Worm (Caenorhabditis elegans) whole organism, mixed stage, embryonic: Measurements from ENCODE around the gene degl-2.
A peak's percentile ranks its signal among the peaks of the same experiment; 100 is the strongest.

Experiments used
- M03D4.4 ChIP-seq: sonication (generic microtip); optimal IDR thresholded peaks from 2 replicates; lab custom pipeline; 2017; ENCODE audit warnings: mild to moderate bottlenecking, missing genetic modification characterization, missing compliant biosample characterization
- bed-3 ChIP-seq: fragments of 200-800 bp; sonication (Bioruptor generic); optimal IDR thresholded peaks from 3 replicates; lab custom pipeline; 2018; ENCODE audit warnings: mild to moderate bottlenecking, missing genetic modification characterization, moderate library complexity, missing compliant biosample characterization
- blmp-1 ChIP-seq: fragments of 150-350 bp; optimal IDR thresholded peaks from 2 replicates; lab custom pipeline; 2014; ENCODE audit warnings: missing biosample characterization, missing genetic modification characterization
- ceh-39 ChIP-seq: fragments of 150-350 bp; optimal IDR thresholded peaks from 2 replicates; lab custom pipeline; 2014; ENCODE audit warnings: missing biosample characterization, missing genetic modification characterization
- ceh-43 ChIP-seq: fragments of 200-800 bp; sonication (Bioruptor generic); optimal IDR thresholded peaks from 2 replicates; lab custom pipeline; 2018; ENCODE audit warnings: mild to moderate bottlenecking, missing genetic modification characterization, moderate library complexity, missing compliant biosample characterization
- ceh-83 ChIP-seq: fragments of 200-800 bp; sonication (Bioruptor generic); optimal IDR thresholded peaks from 2 replicates; lab custom pipeline; 2018; ENCODE audit warnings: mild to moderate bottlenecking, missing genetic modification characterization, missing compliant biosample characterization
- ces-1 ChIP-seq: fragments of 150-350 bp; optimal IDR thresholded peaks from 2 replicates; lab custom pipeline; 2014; ENCODE audit warnings: missing biosample characterization, missing genetic modification reagents, missing genetic modification characterization
- cnd-1 ChIP-seq: fragments of 200-800 bp; sonication (Bioruptor generic); optimal IDR thresholded peaks from 2 replicates; lab custom pipeline; 2018; ENCODE audit warnings: mild to moderate bottlenecking, missing genetic modification characterization, missing compliant biosample characterization
- drap-1 ChIP-seq: fragments of 200-800 bp; sonication (Bioruptor generic); optimal IDR thresholded peaks from 3 replicates; lab custom pipeline; 2018; ENCODE audit warnings: mild to moderate bottlenecking, missing genetic modification characterization, missing compliant biosample characterization
- elt-1 ChIP-seq: sonication (generic microtip); optimal IDR thresholded peaks from 2 replicates; lab custom pipeline; 2017; ENCODE audit warnings: missing genetic modification characterization, mild to moderate bottlenecking, missing compliant biosample characterization, antibody characterized with exemption, moderate library complexity, borderline replicate concordance; ENCODE audit not compliant: insufficient read depth
- flh-1 ChIP-seq: fragments of 200-800 bp; sonication (Bioruptor generic); optimal IDR thresholded peaks from 2 replicates; lab custom pipeline; 2018; ENCODE audit warnings: mild to moderate bottlenecking, missing genetic modification characterization, moderate library complexity, missing compliant biosample characterization
- hlh-1 ChIP-seq: fragments of 150-350 bp; optimal IDR thresholded peaks from 2 replicates; lab custom pipeline; 2014; ENCODE audit warnings: missing biosample characterization, missing genetic modification reagents, missing genetic modification characterization
- lin-13 ChIP-seq: fragments of 150-350 bp; optimal IDR thresholded peaks from 2 replicates; lab custom pipeline; 2014; ENCODE audit warnings: missing biosample characterization, missing genetic modification characterization
- lsy-2 ChIP-seq: fragments of 150-350 bp; optimal IDR thresholded peaks from 2 replicates; lab custom pipeline; 2014; ENCODE audit warnings: missing biosample characterization, missing genetic modification characterization
- mab-5 ChIP-seq: fragments of 150-350 bp; optimal IDR thresholded peaks from 2 replicates; lab custom pipeline; 2014; ENCODE audit warnings: missing biosample characterization, missing genetic modification characterization
- mep-1 ChIP-seq: fragments of 150-350 bp; optimal IDR thresholded peaks from 2 replicates; lab custom pipeline; 2017; ENCODE audit warnings: missing biosample characterization, missing genetic modification reagents, missing genetic modification characterization, inconsistent platforms
- mls-2 ChIP-seq: sonication (generic microtip); optimal IDR thresholded peaks from 2 replicates; lab custom pipeline; 2016; ENCODE audit warnings: mild to moderate bottlenecking, missing genetic modification characterization, moderate library complexity, missing compliant biosample characterization
- nhr-2 ChIP-seq: fragments of 150-350 bp; optimal IDR thresholded peaks from 2 replicates; lab custom pipeline; 2014; ENCODE audit warnings: missing biosample characterization, missing genetic modification characterization
- nhr-28 ChIP-seq: fragments of 150-350 bp; optimal IDR thresholded peaks from 2 replicates; lab custom pipeline; 2014; ENCODE audit warnings: missing biosample characterization, missing genetic modification characterization
- nhr-76 ChIP-seq: sonication (generic microtip); optimal IDR thresholded peaks from 2 replicates; lab custom pipeline; 2017; ENCODE audit warnings: missing biosample characterization, missing genetic modification characterization
- pha-4 ChIP-seq: fragments of 150-350 bp; optimal IDR thresholded peaks from 2 replicates; lab custom pipeline; 2018; ENCODE audit warnings: missing biosample characterization, missing genetic modification reagents, missing genetic modification characterization
- sem-2 ChIP-seq: fragments of 200-800 bp; sonication (Bioruptor generic); optimal IDR thresholded peaks from 2 replicates; lab custom pipeline; 2018; ENCODE audit warnings: mild to moderate bottlenecking, missing genetic modification characterization, missing compliant biosample characterization
- snpc-4 ChIP-seq: fragments of 150-350 bp; optimal IDR thresholded peaks from 2 replicates; lab custom pipeline; 2014; ENCODE audit warnings: missing biosample characterization, missing genetic modification characterization
- sptf-1 ChIP-seq: sonication (generic microtip); optimal IDR thresholded peaks from 2 replicates; lab custom pipeline; 2017; ENCODE audit warnings: mild to moderate bottlenecking, missing genetic modification characterization, moderate library complexity, missing compliant biosample characterization
- tbx-8 ChIP-seq: fragments of 200-800 bp; sonication (Bioruptor generic); optimal IDR thresholded peaks from 2 replicates; lab custom pipeline; 2018; ENCODE audit warnings: mild to moderate bottlenecking, missing genetic modification characterization, moderate library complexity, missing compliant biosample characterization
- unc-120 ChIP-seq: sonication (generic microtip); optimal IDR thresholded peaks from 2 replicates; lab custom pipeline; 2017; ENCODE audit warnings: missing genetic modification characterization, missing compliant biosample characterization; ENCODE audit not compliant: poor library complexity, severe bottlenecking
- unc-62 ChIP-seq: fragments of 150-350 bp; optimal IDR thresholded peaks from 2 replicates; lab custom pipeline; 2014; ENCODE audit warnings: missing biosample characterization, missing genetic modification reagents, missing genetic modification characterization
- zip-8 ChIP-seq: fragments of 150-350 bp; optimal IDR thresholded peaks from 2 replicates; lab custom pipeline; 2014; ENCODE audit warnings: missing biosample characterization, missing genetic modification characterization
- ztf-11 ChIP-seq: fragments of 150-350 bp; optimal IDR thresholded peaks from 2 replicates; lab custom pipeline; 2014; ENCODE audit warnings: missing biosample characterization, missing genetic modification characterization

degl-2 gene

DNA sequence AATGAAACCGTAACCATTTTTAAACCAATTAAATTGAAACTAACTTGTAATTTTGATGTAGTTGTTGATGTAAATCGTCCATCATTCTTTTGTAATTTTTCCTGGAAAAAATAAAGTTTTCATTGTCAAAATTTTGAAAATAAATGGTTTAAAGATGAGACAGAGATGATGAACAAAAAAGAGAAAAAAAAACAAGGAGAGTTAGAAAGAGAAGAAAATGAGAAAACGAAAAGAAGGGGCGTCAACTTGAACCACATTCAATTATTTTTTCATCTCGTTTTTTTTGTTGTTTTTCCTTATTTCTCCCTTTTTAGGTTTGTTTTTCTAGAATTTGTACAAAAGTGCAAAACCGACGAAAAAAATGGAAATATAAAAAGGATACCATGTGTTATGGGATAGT lies 32.3 kb downstream of the degl-2 start, which contains the start of gene nhr-34:
Gene nhr-34 (minus strand): TSS at position 101 of the 400 bp plus-strand sequence.
- TF ChIP-seq sptf-1 (tag; lab: Kevin White, UChicago), result no peak
- TF ChIP-seq lsy-2 (tag; lab: Kevin White, UChicago), result no peak
- peak; percentile 27 for TF ChIP-seq ces-1 (GFP tag; lab: Kevin White, UChicago)
- TF ChIP-seq nhr-76 (tag; lab: Kevin White, UChicago), result no peak
- no peak for TF ChIP-seq snpc-4
- TF ChIP-seq nhr-28 (tag; lab: Kevin White, UChicago), result no peak
- TF ChIP-seq, all 35 proteins: peak for 1

DNA sequence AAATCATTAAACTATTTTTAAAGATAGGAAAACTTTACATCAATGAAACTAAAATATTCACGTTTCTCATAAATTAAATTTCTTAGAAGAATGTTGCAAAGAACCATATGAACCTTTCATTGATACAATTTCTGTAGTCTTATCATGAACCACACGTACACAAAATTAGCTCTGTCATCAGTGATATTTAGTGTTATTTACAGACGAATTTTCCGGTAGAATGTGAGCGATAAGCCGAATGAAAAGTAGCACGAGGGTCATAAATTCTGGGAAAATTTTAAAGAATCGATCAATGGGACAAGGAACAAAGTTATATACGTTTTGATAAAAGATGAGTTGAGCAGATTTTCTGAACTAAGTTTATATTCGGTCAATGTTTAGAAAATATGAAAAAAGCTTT lies 33.2 kb downstream of the degl-2 start:
- TF ChIP-seq nhr-2 (tag; lab: Kevin White, UChicago), result no peak

- TF ChIP-seq mep-1 (tag; lab: Kevin White, UChicago) (peak; percentile 15), sptf-1 (tag; lab: Kevin White, UChicago) (no peak), tbx-8 (GFP tag; lab: Kevin White, UChicago) (no peak), ceh-83 (GFP tag; lab: Kevin White, UChicago) (no peak), lin-13 (tag; lab: Kevin White, UChicago) (no peak), flh-1 (GFP tag; lab: Kevin White, UChicago) (no peak), cnd-1 (no peak), ceh-39 (tag; lab: Kevin White, UChicago) (no peak), ces-1 (GFP tag; lab: Kevin White, UChicago) (peak; percentile 78), unc-62 (GFP tag; lab: Kevin White, UChicago) (peak; percentile 18), lsy-2 (tag; lab: Kevin White, UChicago) (no peak), pha-4 (tag; lab: Kevin White, UChicago) (no peak), mab-5 (tag; lab: Kevin White, UChicago) (no peak), zip-8 (tag; lab: Kevin White, UChicago) (no peak), drap-1 (GFP tag; lab: Kevin White, UChicago) (no peak), M03D4.4 (tag; lab: Kevin White, UChicago) (no peak), nhr-28 (tag; lab: Kevin White, UChicago) (no peak), ztf-11 (tag; lab: Kevin White, UChicago) (no peak), hlh-1 (tag; lab: Kevin White, UChicago) (no peak), blmp-1 (tag; lab: Kevin White, UChicago) (peak; percentile 86), bed-3 (no peak), mls-2 (tag; lab: Kevin White, UChicago) (no peak)
These were observed 34.1 kb downstream of the degl-2 start for ce11 chrIV:9677226-9677992.

DNA sequence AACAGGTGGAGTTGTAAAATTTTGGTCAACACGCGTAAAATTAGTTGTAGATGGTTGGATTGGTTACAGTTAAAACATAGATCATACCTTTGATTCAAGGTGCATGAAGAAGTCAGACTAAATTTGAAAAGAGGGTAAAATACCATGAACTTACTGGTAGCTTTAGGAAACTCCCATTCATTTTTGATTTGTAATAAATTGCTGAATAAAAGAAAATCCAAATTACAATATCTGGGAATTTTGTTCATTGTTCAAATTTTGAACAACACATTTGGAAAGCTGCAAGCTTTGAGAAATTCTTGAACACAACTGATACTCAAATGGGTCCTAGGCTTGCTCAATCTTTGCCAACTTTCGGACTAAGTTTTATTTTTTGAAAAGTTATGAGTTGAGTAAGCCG lies 34.7 kb downstream of the degl-2 start:
- no peak for TF ChIP-seq mab-5 (tag; lab: Kevin White, UChicago)
- TF ChIP-seq cnd-1, result no peak
- TF ChIP-seq elt-1 (tag; lab: Kevin White, UChicago), result no peak
- TF ChIP-seq sptf-1 (tag; lab: Kevin White, UChicago), result no peak
- no peak for TF ChIP-seq hlh-1 (tag; lab: Kevin White, UChicago)
- no peak for TF ChIP-seq mls-2 (tag; lab: Kevin White, UChicago)
- no peak for TF ChIP-seq lin-13 (tag; lab: Kevin White, UChicago)
- no peak for TF ChIP-seq sem-2 (GFP tag; lab: Kevin White, UChicago)
- TF ChIP-seq M03D4.4 (tag; lab: Kevin White, UChicago), result no peak
- no peak for TF ChIP-seq pha-4 (tag; lab: Kevin White, UChicago)
- TF ChIP-seq unc-120, result no peak
- TF ChIP-seq ztf-11 (tag; lab: Kevin White, UChicago), result no peak
- no peak for TF ChIP-seq snpc-4
- TF ChIP-seq ceh-43 (GFP tag; lab: Kevin White, UChicago), result no peak

- TF ChIP-seq mab-5 (tag; lab: Kevin White, UChicago) (no peak), snpc-4 (no peak), cnd-1 (no peak), zip-8 (tag; lab: Kevin White, UChicago) (no peak), ceh-43 (GFP tag; lab: Kevin White, UChicago) (no peak), blmp-1 (tag; lab: Kevin White, UChicago) (no peak), ztf-11 (tag; lab: Kevin White, UChicago) (no peak), sptf-1 (tag; lab: Kevin White, UChicago) (no peak), ces-1 (GFP tag; lab: Kevin White, UChicago) (no peak), nhr-28 (tag; lab: Kevin White, UChicago) (no peak)
These were observed 36.0 kb downstream of the degl-2 start for ce11 chrIV:9679296-9679695.
